Comparison of ENCODE assay signal across 3 fruit fly cellular contexts in the genomic region with DNA sequence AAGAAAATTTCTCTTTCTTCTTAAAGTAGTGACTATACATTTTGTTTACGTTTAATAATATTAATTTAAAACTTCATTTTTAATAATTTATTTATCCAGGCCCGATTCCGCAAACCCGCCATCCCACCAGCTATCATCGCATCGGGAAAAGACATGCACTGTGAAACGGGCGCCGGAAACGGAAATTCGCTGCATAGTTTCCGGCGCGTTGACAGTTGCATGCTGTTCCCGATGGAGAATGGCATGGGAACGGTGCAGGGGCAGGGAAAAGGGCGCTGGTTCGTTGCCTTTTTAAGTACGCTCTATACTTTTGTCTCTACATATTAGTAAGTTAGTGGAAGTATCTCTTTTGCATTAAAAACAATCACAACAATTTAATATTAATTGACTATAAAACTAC.
TF ChIP-seq lines count a peak whose summit lies in the region.

No protein-coding gene starts in this region.

- no peak for TF ChIP-seq CTCF in whole organism, embryonic (GFP tag; optimal IDR thresholded peaks at IDR 0.05; lab: Kevin White, UChicago)

TF ChIP-seq in whole organism, embryonic, 481 proteins besides CTCF, POLR2A, EP300 and RAD21 (continues in another document):
- no peak for TF ChIP-seq CG11560 (tag; IDR thresholded peaks at IDR 0.05; lab: Robert Waterston, UW)
- TF ChIP-seq CG15696 (tag; optimal IDR thresholded peaks at IDR 0.05; lab: Kevin White, UChicago) = no peak
- TF ChIP-seq dpn (GFP tag; optimal IDR thresholded peaks at IDR 0.05; lab: Kevin White, UChicago) = no peak
- TF ChIP-seq H15 (GFP tag; IDR thresholded peaks at IDR 0.05; lab: Robert Waterston, UW) = 0 out of 3 replicates have a peak, but pooled peaks have one; percentile 25
- TF ChIP-seq CG1602 (GFP tag; optimal IDR thresholded peaks at IDR 0.05; lab: Kevin White, UChicago) = no peak
- TF ChIP-seq Doc2 (GFP tag; IDR thresholded peaks at IDR 0.05; lab: Robert Waterston, UW) = no peak
- no peak for TF ChIP-seq CG8359 (GFP tag; optimal IDR thresholded peaks at IDR 0.05; lab: Kevin White, UChicago; ENCODE audit: borderline replicate concordance)
- TF ChIP-seq gcm2 (GFP tag; optimal IDR thresholded peaks at IDR 0.05; lab: Kevin White, UChicago) = no peak
- TF ChIP-seq CG6689 (GFP tag; IDR thresholded peaks at IDR 0.05; lab: Robert Waterston, UW) = no peak
- no peak for TF ChIP-seq CG12659 (GFP tag; optimal IDR thresholded peaks at IDR 0.05; lab: Kevin White, UChicago)
- TF ChIP-seq Elba2 (GFP tag; optimal IDR thresholded peaks at IDR 0.05; lab: Kevin White, UChicago) = no peak
- no peak for TF ChIP-seq ttk (GFP tag; IDR thresholded peaks at IDR 0.05; lab: Robert Waterston, UW)
- no peak for TF ChIP-seq ranshi (GFP tag; IDR thresholded peaks at IDR 0.05; lab: Robert Waterston, UW)
- no peak for TF ChIP-seq seq (GFP tag; IDR thresholded peaks at IDR 0.05; lab: Robert Waterston, UW)
- peak; percentile 72 for TF ChIP-seq Ets97D (GFP tag; optimal IDR thresholded peaks at IDR 0.05; lab: Kevin White, UChicago)
- 0 out of 2 replicates have a peak, but pooled peaks have one; percentile 21 for TF ChIP-seq CG17328 (GFP tag; IDR thresholded peaks at IDR 0.05; lab: Robert Waterston, UW)
- TF ChIP-seq HLH4C (GFP tag; IDR thresholded peaks at IDR 0.05; lab: Robert Waterston, UW; ENCODE audit: partially characterized antibody) = no peak
- no peak for TF ChIP-seq caup (GFP tag; optimal IDR thresholded peaks at IDR 0.05; lab: Kevin White, UChicago; ENCODE audit: severe bottlenecking)
- no peak for TF ChIP-seq oc (tag; optimal IDR thresholded peaks at IDR 0.05; lab: Kevin White, UChicago)
- TF ChIP-seq Spps (tag; optimal IDR thresholded peaks at IDR 0.05; lab: Kevin White, UChicago) = no peak
- no peak for TF ChIP-seq Fer2 (tag; optimal IDR thresholded peaks at IDR 0.05; lab: Kevin White, UChicago)
- TF ChIP-seq CG15073 (GFP tag; optimal IDR thresholded peaks at IDR 0.05; lab: Kevin White, UChicago) = no peak
- no peak for TF ChIP-seq Rx (GFP tag; IDR thresholded peaks at IDR 0.05; lab: Robert Waterston, UW)
- TF ChIP-seq CG8388 (GFP tag; optimal IDR thresholded peaks at IDR 0.05; lab: Kevin White, UChicago) = no peak
- no peak for TF ChIP-seq zfh2 (GFP tag; optimal IDR thresholded peaks at IDR 0.05; lab: Kevin White, UChicago)
- no peak for TF ChIP-seq CG10366 (GFP tag; IDR thresholded peaks at IDR 0.05; lab: Robert Waterston, UW)
- no peak for TF ChIP-seq NK7.1 (GFP tag; optimal IDR thresholded peaks at IDR 0.05; lab: Kevin White, UChicago)
- TF ChIP-seq CG4404 (GFP tag; IDR thresholded peaks at IDR 0.05; lab: Robert Waterston, UW) = no peak

TF ChIP-seq in whole organism, prepupa, 60 proteins besides CTCF, POLR2A, EP300 and RAD21:
- TF ChIP-seq Ets21C (GFP tag; optimal IDR thresholded peaks at IDR 0.05; lab: Kevin White, UChicago) = no peak
- peak; percentile 26 for TF ChIP-seq CG3919 (GFP tag; optimal IDR thresholded peaks at IDR 0.05; lab: Kevin White, UChicago)
- TF ChIP-seq Eip78C (GFP tag; lab: Kevin White, UChicago) = peak; percentile 57
- peak; percentile 37 for TF ChIP-seq achi (GFP tag; optimal IDR thresholded peaks at IDR 0.05; lab: Kevin White, UChicago)
- TF ChIP-seq CG6808 (GFP tag; optimal IDR thresholded peaks at IDR 0.05; lab: Kevin White, UChicago) = no peak
- peak; percentile 22; the same call in 1 of the 3 replicates for TF ChIP-seq eg (GFP tag; IDR thresholded peaks at IDR 0.05; lab: Robert Waterston, UW)
- no peak for TF ChIP-seq Blimp-1 (GFP tag; optimal IDR thresholded peaks at IDR 0.05; lab: Kevin White, UChicago)
- no peak for TF ChIP-seq Lpt (GFP tag; optimal IDR thresholded peaks at IDR 0.05; lab: Kevin White, UChicago)

TF ChIP-seq in whole organism, pupa, 21 proteins besides CTCF, POLR2A, EP300 and RAD21:
- no peak for TF ChIP-seq CG32121 (GFP tag; IDR thresholded peaks at IDR 0.05; lab: Robert Waterston, UW)
- peak; percentile 32; the same call in 1 of the 3 replicates for TF ChIP-seq CG4496 (GFP tag; IDR thresholded peaks at IDR 0.05; lab: Robert Waterston, UW)
